Fruit fly (Drosophila melanogaster) whole organism, embryonic: Measurements from ENCODE around the gene Bsg.

Experiments
- Asciz ChIP-seq: fragments of 200-800 bp; sonication (Bioruptor generic); optimal IDR thresholded peaks from 2 replicates; lab custom pipeline; 2017; ENCODE audit warnings: missing biosample characterization, mild to moderate bottlenecking, missing genetic modification characterization, missing genetic modification reagents
- Bdp1 ChIP-seq: fragments of 200-800 bp; sonication (Bioruptor generic); optimal IDR thresholded peaks from 3 replicates; lab custom pipeline; 2016; ENCODE audit warnings: missing biosample characterization, missing genetic modification characterization
- Bgb ChIP-seq: fragments of 200-800 bp; sonication (Bioruptor generic); IDR thresholded peaks from 2 replicates; pipeline ENCODE4 v1.3.6; 2022; ENCODE audit warnings: missing biosample characterization, missing genetic modification characterization; ENCODE audit not compliant: partially characterized antibody
- BtbVII ChIP-seq: fragments of 200-800 bp; sonication (Bioruptor generic); optimal IDR thresholded peaks from 3 replicates; lab custom pipeline; 2017; ENCODE audit warnings: missing biosample characterization, mild to moderate bottlenecking, missing genetic modification characterization
- CG10431 ChIP-seq: fragments of 200-800 bp; sonication (Bioruptor generic); optimal IDR thresholded peaks from 3 replicates; lab custom pipeline; 2018; ENCODE audit warnings: missing biosample characterization, mild to moderate bottlenecking, missing genetic modification characterization
- CG10462 ChIP-seq: fragments of 200-800 bp; sonication (Bioruptor generic); optimal IDR thresholded peaks from 2 replicates; lab custom pipeline; 2016; ENCODE audit warnings: missing biosample characterization, missing genetic modification characterization
- CG11695 ChIP-seq: fragments of 200-800 bp; sonication (Bioruptor generic); IDR thresholded peaks from 3 replicates; pipeline ENCODE4 v1.3.6; 2022; ENCODE audit warnings: missing biosample characterization, missing genetic modification characterization
- CG12219 ChIP-seq: fragments of 200-800 bp; sonication (Bioruptor generic); optimal IDR thresholded peaks from 3 replicates; lab custom pipeline; 2018; ENCODE audit warnings: missing biosample characterization, mild to moderate bottlenecking, missing genetic modification characterization
- CG1233 ChIP-seq: fragments of 200-800 bp; sonication (Bioruptor generic); optimal IDR thresholded peaks from 4 replicates; lab custom pipeline; 2018; ENCODE audit warnings: missing biosample characterization, mild to moderate bottlenecking, missing genetic modification characterization
- CG13123 ChIP-seq: fragments of 200-800 bp; sonication (Bioruptor generic); optimal IDR thresholded peaks from 2 replicates; lab custom pipeline; 2016; ENCODE audit warnings: missing biosample characterization, missing genetic modification characterization
- CG13287 ChIP-seq: fragments of 200-800 bp; sonication (Bioruptor generic); IDR thresholded peaks from 2 replicates; pipeline ENCODE4 v1.3.6; 2022; ENCODE audit warnings: missing biosample characterization, missing genetic modification characterization; ENCODE audit not compliant: partially characterized antibody
- CG14667 ChIP-seq: fragments of 200-800 bp; sonication (Bioruptor generic); IDR thresholded peaks from 2 replicates; pipeline ENCODE4 v1.3.6; 2022; ENCODE audit warnings: missing biosample characterization, missing genetic modification characterization
- CG1602 ChIP-seq: fragments of 200-800 bp; sonication (Bioruptor generic); optimal IDR thresholded peaks from 3 replicates; lab custom pipeline; 2016; ENCODE audit warnings: missing biosample characterization, missing genetic modification characterization
- CG17359 ChIP-seq: fragments of 200-800 bp; sonication (Bioruptor generic); optimal IDR thresholded peaks from 3 replicates; lab custom pipeline; 2018; ENCODE audit warnings: missing biosample characterization, mild to moderate bottlenecking, missing genetic modification characterization, moderate library complexity
- CG17829 ChIP-seq: fragments of 200-800 bp; optimal IDR thresholded peaks from 2 replicates; lab custom pipeline; 2019; ENCODE audit warnings: missing biosample characterization, mild to moderate bottlenecking, missing genetic modification characterization, moderate library complexity
- CG2202 ChIP-seq: fragments of 200-800 bp; sonication (Bioruptor generic); optimal IDR thresholded peaks from 2 replicates; lab custom pipeline; 2018; ENCODE audit warnings: missing biosample characterization, mild to moderate bottlenecking, missing genetic modification characterization
- CG2712 ChIP-seq: fragments of 200-800 bp; optimal IDR thresholded peaks from 3 replicates; lab custom pipeline; 2019; ENCODE audit warnings: missing biosample characterization, mild to moderate bottlenecking, missing genetic modification characterization, moderate library complexity
- CG4854 ChIP-seq: fragments of 200-800 bp; sonication (Bioruptor generic); optimal IDR thresholded peaks from 2 replicates; lab custom pipeline; 2016; ENCODE audit warnings: missing biosample characterization, missing genetic modification characterization, inconsistent platforms
- CG5180 ChIP-seq: fragments of 200-800 bp; sonication (Bioruptor generic); optimal IDR thresholded peaks from 3 replicates; lab custom pipeline; 2017; ENCODE audit warnings: missing biosample characterization, missing genetic modification characterization, mild to moderate bottlenecking, moderate library complexity, missing genetic modification reagents
- CG5245 ChIP-seq: fragments of 200-800 bp; sonication (Bioruptor generic); optimal IDR thresholded peaks from 3 replicates; lab custom pipeline; 2016; ENCODE audit warnings: missing biosample characterization, missing genetic modification characterization
- CG8388 ChIP-seq: fragments of 200-800 bp; sonication (Bioruptor generic); optimal IDR thresholded peaks from 2 replicates; lab custom pipeline; 2019; ENCODE audit warnings: missing biosample characterization, mild to moderate bottlenecking, missing genetic modification characterization, moderate library complexity
- CG9797 ChIP-seq: fragments of 200-800 bp; sonication (Bioruptor generic); optimal IDR thresholded peaks from 3 replicates; lab custom pipeline; 2018; ENCODE audit warnings: missing biosample characterization, mild to moderate bottlenecking, missing genetic modification characterization
- D19A ChIP-seq: fragments of 200-800 bp; optimal IDR thresholded peaks from 3 replicates; lab custom pipeline; 2019; ENCODE audit warnings: missing biosample characterization, mild to moderate bottlenecking, missing genetic modification characterization, moderate library complexity
- Dad ChIP-seq: fragments of 200-800 bp; sonication (Bioruptor generic); optimal IDR thresholded peaks from 3 replicates; lab custom pipeline; 2016; ENCODE audit warnings: missing biosample characterization, missing genetic modification characterization
- Doc2 ChIP-seq: fragments of 200-800 bp; sonication (Bioruptor generic); IDR thresholded peaks from 2 replicates; pipeline ENCODE4 v1.3.6; 2022; ENCODE audit warnings: missing biosample characterization, missing genetic modification characterization
- Dref ChIP-seq: fragments of 200-800 bp; sonication (Bioruptor generic); IDR thresholded peaks from 2 replicates; pipeline ENCODE4 v1.3.6; 2022; ENCODE audit warnings: missing biosample characterization, missing genetic modification characterization
- Hmx ChIP-seq: fragments of 200-800 bp; sonication (Bioruptor generic); optimal IDR thresholded peaks from 2 replicates; lab custom pipeline; 2016; ENCODE audit warnings: missing biosample characterization, missing genetic modification characterization
- Meics ChIP-seq: fragments of 200-800 bp; sonication (Bioruptor generic); optimal IDR thresholded peaks from 2 replicates; lab custom pipeline; 2017; ENCODE audit warnings: missing biosample characterization, mild to moderate bottlenecking, missing genetic modification characterization
- Opbp ChIP-seq: fragments of 200-800 bp; sonication (Bioruptor generic); IDR thresholded peaks from 3 replicates; pipeline ENCODE4 v1.3.6; 2022; ENCODE audit warnings: missing biosample characterization, missing genetic modification characterization; ENCODE audit not compliant: partially characterized antibody
- Stat92E ChIP-seq, 3 experiments: fragments of >200 bp in 2 of 3; fragments of 200-800 bp in 1 of 3; sonication (Bioruptor generic) in 1 of 3; optimal IDR thresholded peaks; 2 replicates each; lab custom pipeline; 2017 to 2019; ENCODE audit warnings: missing biosample characterization in 3 of 3, missing genetic modification characterization in 3 of 3, mild to moderate bottlenecking in 1 of 3, moderate library complexity in 1 of 3
- chif ChIP-seq, 2 experiments: fragments of 200-800 bp; sonication (Bioruptor generic); optimal IDR thresholded peaks; 3 replicates each; lab custom pipeline; 2016; ENCODE audit warnings: missing biosample characterization in 2 of 2, missing genetic modification characterization in 2 of 2
- corto ChIP-seq: fragments of 200-800 bp; sonication (Bioruptor generic); optimal IDR thresholded peaks from 2 replicates; lab custom pipeline; 2016; ENCODE audit warnings: missing biosample characterization, mild to moderate bottlenecking, missing genetic modification characterization, moderate library complexity
- dati ChIP-seq: fragments of 200-800 bp; sonication (Bioruptor generic); IDR thresholded peaks from 2 replicates; pipeline ENCODE4 v1.3.6; 2022; ENCODE audit warnings: missing biosample characterization, missing genetic modification characterization
- eve ChIP-seq, 2 experiments: fragments of >200 bp; optimal IDR thresholded peaks; 2 replicates each; lab custom pipeline; 2017; ENCODE audit warnings: missing biosample characterization in 2 of 2, missing genetic modification characterization in 2 of 2
- fd96Cb ChIP-seq: fragments of 200-800 bp; sonication (Bioruptor generic); optimal IDR thresholded peaks from 2 replicates; lab custom pipeline; 2018; ENCODE audit warnings: missing biosample characterization, mild to moderate bottlenecking, missing genetic modification characterization, moderate library complexity
- ftz-f1 ChIP-seq: fragments of 200-800 bp; sonication (Bioruptor generic); optimal IDR thresholded peaks from 2 replicates; lab custom pipeline; 2016; ENCODE audit warnings: missing biosample characterization, missing genetic modification characterization
- grn ChIP-seq: fragments of 200-800 bp; sonication (Bioruptor generic); optimal IDR thresholded peaks from 3 replicates; lab custom pipeline; 2017; ENCODE audit warnings: missing biosample characterization, missing genetic modification characterization
- jigr1 ChIP-seq: fragments of 200-800 bp; sonication (Bioruptor generic); IDR thresholded peaks from 3 replicates; pipeline ENCODE4 v1.3.6; 2022; ENCODE audit warnings: missing biosample characterization, missing genetic modification characterization
- luna ChIP-seq: fragments of 200-800 bp; sonication (Bioruptor generic); optimal IDR thresholded peaks from 2 replicates; lab custom pipeline; 2016; ENCODE audit warnings: missing biosample characterization, missing genetic modification characterization
- mld ChIP-seq: fragments of 200-800 bp; sonication (Bioruptor generic); IDR thresholded peaks from 3 replicates; pipeline ENCODE4 v1.3.6; 2022; ENCODE audit warnings: missing biosample characterization, missing genetic modification characterization; ENCODE audit not compliant: partially characterized antibody
- otp ChIP-seq: fragments of 200-800 bp; sonication (Bioruptor generic); IDR thresholded peaks from 3 replicates; pipeline ENCODE4, ENCODE4 v1.3.6; 2022; ENCODE audit warnings: missing biosample characterization, missing genetic modification characterization
- sens ChIP-seq: fragments of 200-800 bp; sonication (Bioruptor generic); peaks from one replicate; lab custom pipeline; 2016; ENCODE audit warnings: missing biosample characterization, missing genetic modification characterization
- shn ChIP-seq: fragments of 200-800 bp; sonication (Bioruptor generic); optimal IDR thresholded peaks from 3 replicates; lab custom pipeline; 2016; ENCODE audit warnings: missing biosample characterization, missing genetic modification characterization
- sna ChIP-seq: fragments of 200-800 bp; sonication (Bioruptor generic); IDR thresholded peaks from 2 replicates; pipeline ENCODE4 v1.3.6; 2022; ENCODE audit warnings: missing biosample characterization, missing genetic modification characterization; ENCODE audit not compliant: partially characterized antibody
- ssp ChIP-seq: fragments of 200-800 bp; sonication (Bioruptor generic); IDR thresholded peaks from 2 replicates; pipeline ENCODE4 v1.3.6; 2022; ENCODE audit warnings: missing biosample characterization, missing genetic modification characterization
- tgo ChIP-seq: fragments of 200-800 bp; sonication (Bioruptor generic); IDR thresholded peaks from 3 replicates; pipeline ENCODE4 v1.3.6; 2022; ENCODE audit warnings: missing biosample characterization, missing genetic modification characterization
- tna ChIP-seq: fragments of 200-800 bp; sonication (Bioruptor generic); IDR thresholded peaks from 2 replicates; pipeline ENCODE4 v1.3.6; 2022; ENCODE audit warnings: missing biosample characterization, missing genetic modification characterization; ENCODE audit not compliant: partially characterized antibody
- toy ChIP-seq: fragments of 200-800 bp; sonication (Bioruptor generic); IDR thresholded peaks from 2 replicates; pipeline ENCODE4 v1.3.6; 2022; ENCODE audit warnings: missing biosample characterization, missing genetic modification characterization
- vfl ChIP-seq: fragments of 200-800 bp; sonication (Bioruptor generic); optimal IDR thresholded peaks from 2 replicates; lab custom pipeline; 2016; ENCODE audit warnings: missing biosample characterization, missing genetic modification characterization
- zf30C ChIP-seq: fragments of 200-800 bp; sonication (Bioruptor generic); optimal IDR thresholded peaks from 3 replicates; lab custom pipeline; 2018; ENCODE audit warnings: missing biosample characterization, mild to moderate bottlenecking, missing genetic modification characterization

The Bsg gene

DNA sequence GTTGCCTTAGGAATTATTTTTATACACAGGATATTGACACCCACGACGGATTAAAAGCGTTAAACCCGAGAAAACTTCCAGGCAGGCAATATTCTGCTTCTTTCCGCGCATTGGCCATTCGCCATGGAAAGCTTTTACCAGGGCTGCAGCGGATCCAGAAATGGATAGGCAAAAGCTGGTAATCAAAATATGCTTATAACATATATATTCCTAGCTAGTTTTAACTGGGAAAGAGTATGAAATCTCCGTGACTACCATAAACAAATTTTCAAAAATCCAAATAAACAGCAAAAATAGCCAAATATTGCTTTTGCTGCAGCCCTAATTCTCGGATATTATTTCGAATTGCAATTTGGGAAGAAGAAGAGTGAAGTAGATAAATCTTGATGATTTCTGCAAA, 76.3 kb downstream of the Bsg start, which contains the start of the genes PAPLA1 and Rbsn-5 (continued):
- peak; percentile 91 for TF ChIP-seq CG1233 (GFP tag; lab: Kevin White, UChicago)
- TF ChIP-seq fd96Cb (tag; lab: Kevin White, UChicago), result peak; percentile 94
- TF ChIP-seq CG2712 (tag; lab: Kevin White, UChicago), result peak; percentile 94
- TF ChIP-seq CG14667, result peak; percentile 85
- peak; percentile 83 for TF ChIP-seq grn (GFP tag; lab: Kevin White, UChicago)
- peak; percentile 94 for TF ChIP-seq CG5245
- TF ChIP-seq dati (GFP tag; lab: Robert Waterston, UW), result peak; percentile 68; the same call in 1 of the 2 replicates
- TF ChIP-seq Bdp1 (GFP tag; lab: Kevin White, UChicago), result peak; percentile 89
- peak; percentile 94 for TF ChIP-seq CG1602 (GFP tag; lab: Kevin White, UChicago)
- peak; percentile 79 for TF ChIP-seq CG2202 (tag; lab: Kevin White, UChicago)
- TF ChIP-seq CG5180, result peak; percentile 55
- TF ChIP-seq Stat92E (GFP tag; optimal IDR thresholded peaks at IDR 0.05; lab: Kevin White, UChicago), result no peak
- TF ChIP-seq sens (GFP tag; lab: Kevin White, UChicago), result peak; percentile 99
- TF ChIP-seq Dref (GFP tag; lab: Robert Waterston, UW), result 0 out of 2 replicates have a peak, but pooled peaks have one; percentile 28
- 0 out of 2 replicates have a peak, but pooled peaks have one; percentile 59 for TF ChIP-seq Doc2 (GFP tag; lab: Robert Waterston, UW)
- peak; percentile 94 for TF ChIP-seq vfl
- TF ChIP-seq Asciz (GFP tag; lab: Kevin White, UChicago), result peak; percentile 75
- peak; percentile 55; the same call in 1 of the 2 replicates for TF ChIP-seq toy (GFP tag; lab: Robert Waterston, UW)
- peak; percentile 87 for TF ChIP-seq jigr1 (GFP tag; lab: Robert Waterston, UW)
- TF ChIP-seq CG8388 (GFP tag; lab: Kevin White, UChicago), result peak; percentile 90
- TF ChIP-seq tna (GFP tag; lab: Robert Waterston, UW), result no peak
- TF ChIP-seq Opbp (GFP tag; lab: Robert Waterston, UW), result no peak
- TF ChIP-seq luna (GFP tag; lab: Kevin White, UChicago), result peak; percentile 94
- no peak for TF ChIP-seq eve (GFP tag; optimal IDR thresholded peaks at IDR 0.05; lab: Kevin White, UChicago)
- TF ChIP-seq mld (GFP tag; lab: Robert Waterston, UW), result no peak
- peak; percentile 83 for TF ChIP-seq corto (GFP tag; lab: Kevin White, UChicago)
- TF ChIP-seq Dad (GFP tag; lab: Kevin White, UChicago), result peak; percentile 94
- TF ChIP-seq CG13123 (GFP tag; lab: Kevin White, UChicago), result peak; percentile 91
- TF ChIP-seq CG17829, result peak; percentile 93
- peak; percentile 93 for TF ChIP-seq CG4854 (GFP tag; lab: Kevin White, UChicago)
- TF ChIP-seq CG17359 (tag; lab: Kevin White, UChicago), result peak; percentile 92
- peak; percentile 15; the same call in 1 of the 2 replicates for TF ChIP-seq Bgb
- no peak; the same call in 1 of the 2 replicates for TF ChIP-seq CG13287 (GFP tag; lab: Robert Waterston, UW)
- TF ChIP-seq sna (GFP tag; lab: Robert Waterston, UW), result no peak
- TF ChIP-seq tgo (GFP tag; lab: Robert Waterston, UW), result peak; percentile 92
- TF ChIP-seq ftz-f1 (GFP tag; lab: Kevin White, UChicago), result peak; percentile 48
- TF ChIP-seq CG10431 (GFP tag; lab: Kevin White, UChicago), result peak; percentile 69
- peak; percentile 87 for TF ChIP-seq CG11695 (GFP tag; lab: Robert Waterston, UW)
- peak; percentile 96 for TF ChIP-seq shn (GFP tag; lab: Kevin White, UChicago)
- TF ChIP-seq CG10462 (GFP tag; lab: Kevin White, UChicago), result peak; percentile 88
- peak; percentile 86 for TF ChIP-seq D19A
- peak; percentile 31 for TF ChIP-seq CG9797
- peak; percentile 91 for TF ChIP-seq Meics (GFP tag; lab: Kevin White, UChicago)
- peak; percentile 84 for TF ChIP-seq ssp (GFP tag; lab: Robert Waterston, UW)
- peak; percentile 86 for TF ChIP-seq CG12219 (GFP tag; lab: Kevin White, UChicago)
- peak; percentile 95 for TF ChIP-seq chif (GFP tag; optimal IDR thresholded peaks at IDR 0.05; lab: Kevin White, UChicago)
- peak; percentile 87 for TF ChIP-seq Hmx (GFP tag; lab: Kevin White, UChicago)
- TF ChIP-seq otp, result peak; percentile 88
- no peak for TF ChIP-seq zf30C (GFP tag; lab: Kevin White, UChicago)
- TF ChIP-seq BtbVII (GFP tag; lab: Kevin White, UChicago), result peak; percentile 87
